Worm (Caenorhabditis elegans) whole organism, L4 larva: ENCODE data around the gene Y51A2D.1.

Experiments used
- ceh-82 ChIP-seq: sonication (generic microtip); optimal IDR thresholded peaks from 2 replicates; lab custom pipeline; 2017; ENCODE audit warnings: missing biosample characterization, missing genetic modification characterization
- hlh-11 ChIP-seq: fragments of 200-800 bp; sonication (Bioruptor generic); optimal IDR thresholded peaks from 2 replicates; lab custom pipeline; 2018; ENCODE audit warnings: mild to moderate bottlenecking, missing genetic modification characterization, missing compliant biosample characterization
- nhr-10 ChIP-seq: fragments of 150-350 bp; optimal IDR thresholded peaks from 2 replicates; lab custom pipeline; 2014; ENCODE audit warnings: missing biosample characterization, missing genetic modification characterization
- nhr-77 ChIP-seq: fragments of 150-350 bp; optimal IDR thresholded peaks from 2 replicates; lab custom pipeline; 2014; ENCODE audit warnings: missing biosample characterization, missing genetic modification characterization
- snpc-4 ChIP-seq: fragments of 150-350 bp; optimal IDR thresholded peaks from 2 replicates; lab custom pipeline; 2014; ENCODE audit warnings: missing biosample characterization, missing genetic modification characterization
- unc-130 ChIP-seq: sonication (generic microtip); optimal IDR thresholded peaks from 2 replicates; lab custom pipeline; 2016; ENCODE audit warnings: missing genetic modification reagents, missing genetic modification characterization, missing compliant biosample characterization
- zfp-3 ChIP-seq: fragments of 200-800 bp; sonication (Bioruptor generic); conservative IDR thresholded peaks from 2 replicates; pipeline ENCODE4 v1.3.6; 2022; ENCODE audit warnings: missing genetic modification reagents, missing genetic modification characterization, missing compliant biosample characterization
- ztf-11 ChIP-seq: fragments of 150-350 bp; optimal IDR thresholded peaks from 2 replicates; lab custom pipeline; 2014; ENCODE audit warnings: missing biosample characterization, missing genetic modification characterization

DNA sequence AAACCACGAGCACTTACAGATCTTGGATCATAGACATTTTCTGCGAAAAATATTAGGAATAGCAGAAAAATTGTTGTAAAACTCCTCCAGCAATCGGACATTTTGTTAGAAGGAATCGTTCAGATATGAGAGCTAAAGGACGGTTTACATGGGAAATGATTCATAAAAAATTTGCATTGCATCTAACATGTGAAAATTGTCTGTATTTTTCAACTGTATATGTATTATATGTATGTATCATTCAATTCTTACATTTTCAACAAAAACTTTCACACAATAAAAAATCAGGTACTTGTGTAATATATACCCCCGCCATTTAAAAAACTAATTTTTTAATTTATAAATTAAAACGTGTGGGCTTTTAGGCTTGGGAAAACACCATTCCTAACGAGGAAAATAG lies 40.6 kb upstream of the Y51A2D.1 start, which contains the start of gene ZK228.13:
- TF ChIP-seq unc-130 (GFP tag; lab: Kevin White, UChicago) (no peak), nhr-10 (tag; lab: Kevin White, UChicago) (no peak), zfp-3 (GFP tag; lab: Robert Waterston, UW) (no peak), nhr-77 (no peak), snpc-4 (no peak), ceh-82 (tag; lab: Kevin White, UChicago) (no peak), hlh-11 (tag; lab: Kevin White, UChicago) (no peak), ztf-11 (tag; lab: Kevin White, UChicago) (no peak)
